Worm (Caenorhabditis elegans) whole organism, L3 larva: Measurements from ENCODE around the gene pals-32.

Source experiments
- R02D3.7 ChIP-seq: fragments of 150-350 bp; optimal IDR thresholded peaks from 2 replicates; lab custom pipeline; 2014; ENCODE audit warnings: missing biosample characterization, missing genetic modification characterization
- ZK546.5 ChIP-seq: sonication (generic microtip); optimal IDR thresholded peaks from 2 replicates; lab custom pipeline; 2017; ENCODE audit warnings: missing biosample characterization, missing genetic modification characterization
- aly-2 ChIP-seq: fragments of 150-350 bp; optimal IDR thresholded peaks from 2 replicates; lab custom pipeline; 2014; ENCODE audit warnings: missing biosample characterization, missing genetic modification characterization
- ceh-16 ChIP-seq: sonication (generic microtip); optimal IDR thresholded peaks from 2 replicates; lab custom pipeline; 2017; ENCODE audit warnings: missing biosample characterization, missing genetic modification characterization
- ceh-28 ChIP-seq: fragments of 150-350 bp; optimal IDR thresholded peaks from 2 replicates; lab custom pipeline; 2014; ENCODE audit warnings: missing biosample characterization, missing genetic modification reagents, missing genetic modification characterization
- ceh-82 ChIP-seq: fragments of 150-350 bp; optimal IDR thresholded peaks from 2 replicates; lab custom pipeline; 2014; ENCODE audit warnings: missing biosample characterization, missing genetic modification characterization
- ceh-9 ChIP-seq: sonication (generic microtip); optimal IDR thresholded peaks from 2 replicates; lab custom pipeline; 2018; ENCODE audit warnings: missing biosample characterization, missing genetic modification characterization
- daf-12 ChIP-seq: fragments of 150-350 bp; optimal IDR thresholded peaks from 2 replicates; lab custom pipeline; 2014; ENCODE audit warnings: missing biosample characterization, missing genetic modification reagents, missing genetic modification characterization
- egl-27 ChIP-seq: sonication (generic microtip); optimal IDR thresholded peaks from 4 replicates; lab custom pipeline; 2017; ENCODE audit warnings: missing biosample characterization, missing genetic modification reagents, missing genetic modification characterization
- elt-1 ChIP-seq: fragments of 150-350 bp; optimal IDR thresholded peaks from 2 replicates; lab custom pipeline; 2014; ENCODE audit warnings: missing biosample characterization, missing genetic modification characterization
- elt-2 ChIP-seq: sonication (generic microtip); optimal IDR thresholded peaks from 2 replicates; lab custom pipeline; 2016; ENCODE audit warnings: missing genetic modification reagents, mild to moderate bottlenecking, missing genetic modification characterization, missing compliant biosample characterization
- elt-3 ChIP-seq, 3 experiments: fragments of 150-350 bp in 1 of 3; sonication (generic microtip) in 2 of 3; optimal IDR thresholded peaks; 2 replicates in 2 of 3; 4 replicates in 1 of 3; lab custom pipeline; 2014 to 2017; ENCODE audit warnings: missing biosample characterization in 3 of 3, missing genetic modification characterization in 3 of 3
- eor-1 ChIP-seq, 2 experiments: fragments of 150-350 bp; optimal IDR thresholded peaks; 2 replicates each; lab custom pipeline; 2014 to 2018; ENCODE audit warnings: missing biosample characterization in 2 of 2, missing genetic modification characterization in 2 of 2
- fkh-10 ChIP-seq: sonication (generic microtip); optimal IDR thresholded peaks from 2 replicates; lab custom pipeline; 2017; ENCODE audit warnings: missing biosample characterization, missing genetic modification reagents, missing genetic modification characterization
- fkh-2 ChIP-seq: fragments of 150-350 bp; optimal IDR thresholded peaks from 2 replicates; lab custom pipeline; 2014; ENCODE audit warnings: missing biosample characterization, missing genetic modification reagents, missing genetic modification characterization
- fos-1 ChIP-seq: fragments of 150-350 bp; optimal IDR thresholded peaks from 2 replicates; lab custom pipeline; 2014; ENCODE audit warnings: missing biosample characterization, missing genetic modification characterization
- hmg-11 ChIP-seq: sonication (generic microtip); optimal IDR thresholded peaks from 2 replicates; lab custom pipeline; 2016; ENCODE audit warnings: missing genetic modification characterization, missing compliant biosample characterization
- jun-1 ChIP-seq: fragments of 150-350 bp; optimal IDR thresholded peaks from 2 replicates; lab custom pipeline; 2014; ENCODE audit warnings: missing biosample characterization, missing genetic modification reagents, missing genetic modification characterization
- lin-39 ChIP-seq: fragments of 150-350 bp; optimal IDR thresholded peaks from 2 replicates; lab custom pipeline; 2018; ENCODE audit warnings: missing biosample characterization, missing genetic modification reagents, missing genetic modification characterization
- lsy-12 ChIP-seq: sonication (generic microtip); optimal IDR thresholded peaks from 2 replicates; lab custom pipeline; 2016; ENCODE audit warnings: mild to moderate bottlenecking, missing genetic modification characterization, missing compliant biosample characterization
- mdl-1 ChIP-seq: fragments of 150-350 bp; optimal IDR thresholded peaks from 2 replicates; lab custom pipeline; 2014; ENCODE audit warnings: missing biosample characterization, missing genetic modification characterization
- nfya-1 ChIP-seq: sonication (generic microtip); optimal IDR thresholded peaks from 2 replicates; lab custom pipeline; 2017; ENCODE audit warnings: missing genetic modification characterization, mild to moderate bottlenecking, missing compliant biosample characterization, antibody characterized with exemption, moderate library complexity; ENCODE audit not compliant: insufficient read depth
- nhr-11 ChIP-seq: fragments of 150-350 bp; optimal IDR thresholded peaks from 2 replicates; lab custom pipeline; 2014; ENCODE audit warnings: missing biosample characterization, missing genetic modification characterization
- nhr-12 ChIP-seq: fragments of 150-350 bp; optimal IDR thresholded peaks from 2 replicates; lab custom pipeline; 2014; ENCODE audit warnings: missing biosample characterization, missing genetic modification characterization
- nhr-23 ChIP-seq: fragments of 150-350 bp; optimal IDR thresholded peaks from 2 replicates; lab custom pipeline; 2014; ENCODE audit warnings: missing biosample characterization, missing genetic modification reagents, missing genetic modification characterization
- nhr-237 ChIP-seq: fragments of 150-350 bp; optimal IDR thresholded peaks from 2 replicates; lab custom pipeline; 2014; ENCODE audit warnings: missing biosample characterization, missing genetic modification characterization
- nhr-25 ChIP-seq: sonication (generic microtip); optimal IDR thresholded peaks from 2 replicates; lab custom pipeline; 2017; ENCODE audit warnings: missing biosample characterization, missing genetic modification characterization
- nhr-28 ChIP-seq: fragments of 150-350 bp; optimal IDR thresholded peaks from 2 replicates; lab custom pipeline; 2014; ENCODE audit warnings: missing biosample characterization, missing genetic modification characterization
- nhr-67 ChIP-seq: fragments of 150-350 bp; optimal IDR thresholded peaks from 2 replicates; lab custom pipeline; 2014; ENCODE audit warnings: missing biosample characterization, missing genetic modification characterization
- nhr-77 ChIP-seq: fragments of 150-350 bp; optimal IDR thresholded peaks from 2 replicates; lab custom pipeline; 2014; ENCODE audit warnings: missing biosample characterization, missing genetic modification characterization
- pha-4 ChIP-seq: fragments of 150-350 bp; optimal IDR thresholded peaks from 2 replicates; lab custom pipeline; 2014; ENCODE audit warnings: missing biosample characterization, missing genetic modification reagents, missing genetic modification characterization
- pqm-1 ChIP-seq: fragments of 150-350 bp; optimal IDR thresholded peaks from 2 replicates; lab custom pipeline; 2017; ENCODE audit warnings: missing biosample characterization, missing genetic modification characterization, inconsistent platforms
- skn-1 ChIP-seq: fragments of 150-350 bp; optimal IDR thresholded peaks from 2 replicates; lab custom pipeline; 2014; ENCODE audit warnings: missing biosample characterization, missing genetic modification characterization
- snpc-4 ChIP-seq: fragments of 150-350 bp; optimal IDR thresholded peaks from 2 replicates; lab custom pipeline; 2014; ENCODE audit warnings: missing biosample characterization, missing genetic modification characterization
- tbx-2 ChIP-seq: sonication (generic microtip); optimal IDR thresholded peaks from 2 replicates; lab custom pipeline; 2016; ENCODE audit warnings: mild to moderate bottlenecking, missing genetic modification characterization, missing compliant biosample characterization
- unc-62 ChIP-seq: fragments of 150-350 bp; sonication (generic microtip); optimal IDR thresholded peaks from 4 replicates; lab custom pipeline; 2014; ENCODE audit warnings: missing biosample characterization, missing genetic modification reagents, missing genetic modification characterization
- zag-1 ChIP-seq: fragments of 150-350 bp; optimal IDR thresholded peaks from 2 replicates; lab custom pipeline; 2014; ENCODE audit warnings: missing biosample characterization, missing genetic modification characterization
- ztf-11 ChIP-seq: fragments of 150-350 bp; optimal IDR thresholded peaks from 2 replicates; lab custom pipeline; 2014; ENCODE audit warnings: missing biosample characterization, missing genetic modification characterization
- ztf-4 ChIP-seq: fragments of 150-350 bp; optimal IDR thresholded peaks from 2 replicates; lab custom pipeline; 2014; ENCODE audit warnings: missing biosample characterization, missing genetic modification characterization

Gene pals-32

ce11 chrV:2888681-2889080 lies 7.7 kb upstream of the pals-32 start, which contains the start of gene srw-4:
TSS of gene srw-4 (minus strand) at chrV:2888781.
- TF ChIP-seq fkh-2 (tag; lab: Kevin White, UChicago) (no peak), daf-12 (no peak), pqm-1 (tag; lab: Kevin White, UChicago) (no peak), lin-39 (tag; lab: Kevin White, UChicago) (no peak), ceh-82 (tag; lab: Kevin White, UChicago) (no peak), elt-1 (no peak), nhr-23 (tag; lab: Kevin White, UChicago) (no peak), elt-3 (tag; optimal IDR thresholded peaks at IDR 0.05; lab: Kevin White, UChicago) (no peak), fkh-10 (GFP tag; lab: Kevin White, UChicago) (no peak), snpc-4 (tag; lab: Kevin White, UChicago) (no peak), hmg-11 (no peak), nhr-11 (no peak), eor-1 (tag; optimal IDR thresholded peaks at IDR 0.05; lab: Kevin White, UChicago) (no peak)

ce11 chrV:2891927-2892326 lies 4.5 kb upstream of the pals-32 start, which contains the start of gene F37B4.15:
TSS of gene F37B4.15 (plus strand) at chrV:2892227.
- TF ChIP-seq elt-3 (tag; optimal IDR thresholded peaks at IDR 0.05; lab: Kevin White, UChicago) = no peak
- TF ChIP-seq elt-2 = no peak
- TF ChIP-seq lsy-12 (tag; lab: Kevin White, UChicago) = no peak
- no peak for TF ChIP-seq fos-1 (tag; lab: Kevin White, UChicago)
- TF ChIP-seq R02D3.7 = no peak
- TF ChIP-seq ztf-4 (tag; lab: Kevin White, UChicago) = no peak
- no peak for TF ChIP-seq ceh-16 (tag; lab: Kevin White, UChicago)
- no peak for TF ChIP-seq elt-1
- no peak for TF ChIP-seq daf-12
- no peak for TF ChIP-seq zag-1 (tag; lab: Kevin White, UChicago)
- TF ChIP-seq ztf-11 = no peak
- no peak for TF ChIP-seq egl-27 (tag; lab: Kevin White, UChicago)
- no peak for TF ChIP-seq nhr-25 (tag; lab: Kevin White, UChicago)
- TF ChIP-seq nhr-237 (tag; lab: Kevin White, UChicago) = no peak
- TF ChIP-seq pha-4 (tag; lab: Kevin White, UChicago) = no peak
- TF ChIP-seq eor-1 (tag; optimal IDR thresholded peaks at IDR 0.05; lab: Kevin White, UChicago) = no peak
- no peak for TF ChIP-seq nhr-11
- TF ChIP-seq tbx-2 (tag; lab: Kevin White, UChicago) = no peak
- no peak for TF ChIP-seq lin-39 (tag; lab: Kevin White, UChicago)

DNA sequence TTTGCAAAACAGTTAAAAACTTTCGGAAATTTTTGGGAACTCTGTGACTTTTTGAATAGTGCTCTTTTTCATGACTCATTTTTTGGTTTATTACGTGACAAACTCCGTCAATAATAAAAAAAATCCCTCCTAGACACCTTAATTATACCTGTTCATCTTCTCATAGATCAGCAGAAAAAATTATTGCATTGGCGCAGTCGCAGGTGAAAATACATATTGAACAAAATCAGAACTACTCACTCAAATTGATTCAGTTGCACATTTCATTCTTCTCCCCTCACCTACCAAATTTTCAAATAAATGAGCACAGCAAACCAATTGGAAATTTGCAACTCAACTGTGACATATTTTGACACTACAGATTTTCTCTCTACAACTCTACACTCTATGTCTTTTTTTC lies 3.4 kb upstream of the pals-32 start, which contains the start of gene srh-127:
Gene srh-127, plus strand, starts transcription at position 301 of the 400 bp plus-strand sequence.
- TF ChIP-seq mdl-1 (tag; lab: Kevin White, UChicago) (no peak), fos-1 (tag; lab: Kevin White, UChicago) (no peak), jun-1 (tag; lab: Kevin White, UChicago) (no peak), R02D3.7 (no peak), skn-1 (no peak), nhr-28 (no peak)
- TF ChIP-seq, all 47 proteins: peak for 0

DNA sequence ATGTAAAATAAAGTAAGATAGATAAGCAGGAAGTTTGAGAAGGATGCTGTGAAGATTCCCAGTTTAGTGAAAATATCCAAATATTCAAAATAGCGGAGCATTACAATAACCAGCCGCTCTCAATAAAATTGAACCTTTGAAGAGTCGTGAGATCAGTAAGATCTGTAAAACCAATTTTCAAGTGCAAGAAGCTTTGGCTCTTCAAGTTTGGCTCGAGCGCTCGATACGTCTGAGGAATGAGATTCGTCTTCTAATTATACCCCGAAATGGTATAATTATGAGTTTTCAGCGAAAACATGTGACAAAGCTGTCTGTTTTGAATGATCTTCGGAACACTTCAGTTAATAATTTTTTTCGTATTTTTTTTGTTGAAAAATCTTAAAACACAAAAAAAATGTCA lies 3.5 kb downstream of the pals-32 start, which contains the start of gene str-46:
Gene str-46, minus strand, starts transcription at position 101 of the 400 bp plus-strand sequence.
- TF ChIP-seq nhr-25 (tag; lab: Kevin White, UChicago) (no peak), zag-1 (tag; lab: Kevin White, UChicago) (no peak), unc-62 (GFP tag; lab: Kevin White, UChicago) (no peak), pha-4 (tag; lab: Kevin White, UChicago) (no peak), aly-2 (no peak), tbx-2 (tag; lab: Kevin White, UChicago) (no peak), R02D3.7 (no peak)

- TF ChIP-seq eor-1 (tag; optimal IDR thresholded peaks at IDR 0.05; lab: Kevin White, UChicago) (no peak), ZK546.5 (tag; lab: Kevin White, UChicago) (no peak), fos-1 (tag; lab: Kevin White, UChicago) (no peak), nhr-25 (tag; lab: Kevin White, UChicago) (no peak), ceh-9 (tag; lab: Kevin White, UChicago) (no peak), nhr-67 (tag; lab: Kevin White, UChicago) (no peak), ceh-28 (tag; lab: Kevin White, UChicago) (no peak), elt-2 (no peak), nhr-12 (tag; lab: Kevin White, UChicago) (no peak), nfya-1 (tag; lab: Kevin White, UChicago) (no peak), ceh-82 (tag; lab: Kevin White, UChicago) (no peak), nhr-77 (tag; lab: Kevin White, UChicago) (no peak), fkh-10 (GFP tag; lab: Kevin White, UChicago) (no peak)
- TF ChIP-seq, all 47 proteins: peak for 0
Measured at ce11 chrV:2903227-2903626, 6.8 kb downstream of the pals-32 start, which contains the start of gene C31B8.7. TSS of gene C31B8.7 (minus strand) at chrV:2903327.
